Fruit fly (Drosophila melanogaster) whole organism, pupa: ENCODE data around the gene mei-218.

Experiments used
- CG14655 ChIP-seq: fragments of 200-800 bp; sonication (Bioruptor generic); optimal IDR thresholded peaks from 3 replicates; lab custom pipeline; 2017; ENCODE audit warnings: mild to moderate bottlenecking, missing biosample characterization, missing genetic modification reagents, missing genetic modification characterization
- CG32121 ChIP-seq: fragments of 200-800 bp; sonication (Bioruptor generic); IDR thresholded peaks from 2 replicates; pipeline ENCODE4 v1.3.6; 2022; ENCODE audit warnings: missing biosample characterization, missing genetic modification characterization
- CG8159 ChIP-seq: fragments of 200-800 bp; sonication (Bioruptor generic); optimal IDR thresholded peaks from 3 replicates; lab custom pipeline; 2018; ENCODE audit warnings: missing biosample characterization, mild to moderate bottlenecking, missing genetic modification characterization, moderate library complexity
- CG8301 ChIP-seq: fragments of 200-800 bp; sonication (Bioruptor generic); optimal IDR thresholded peaks from 2 replicates; lab custom pipeline; 2018; ENCODE audit warnings: missing biosample characterization, mild to moderate bottlenecking, missing genetic modification characterization

DNA sequence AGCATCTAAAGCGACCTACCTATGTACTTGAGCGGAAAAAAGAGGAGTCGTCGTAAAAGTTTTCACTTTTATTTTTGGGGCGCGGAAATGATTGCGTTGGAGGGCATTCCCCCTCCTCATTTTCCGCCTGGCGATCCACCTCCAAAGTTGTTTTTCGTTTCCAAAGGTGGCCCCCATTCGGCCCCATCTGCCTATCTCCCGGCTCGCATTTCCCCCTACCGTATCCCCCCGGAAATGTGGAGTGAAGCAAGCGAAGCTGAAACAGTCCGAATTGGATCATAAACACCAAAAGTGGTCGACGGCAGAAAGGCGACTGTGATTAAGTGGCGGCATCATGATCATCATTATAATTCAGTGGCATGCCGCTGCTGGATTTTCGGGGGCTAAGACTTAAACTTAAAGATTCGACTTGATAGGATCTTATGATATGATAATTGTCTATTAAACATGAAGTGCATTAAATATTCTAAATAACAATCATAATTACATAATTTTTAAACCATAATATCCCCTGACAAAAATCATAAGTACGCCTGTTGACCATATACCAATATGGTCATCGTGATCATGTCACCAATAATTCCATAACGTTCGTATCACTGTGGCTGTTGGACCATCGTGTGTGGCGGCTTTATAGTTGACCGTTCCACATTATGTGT is 19.1 kb downstream of the mei-218 start:
- TF ChIP-seq CG32121 (peak; percentile 67), CG8301 (tag; lab: Kevin White, UChicago) (peak; percentile 35), CG14655 (GFP tag; lab: Kevin White, UChicago) (peak; percentile 43), CG8159 (peak; percentile 52)
